Fruit fly (Drosophila melanogaster) whole organism, embryonic: ENCODE data around the gene CG43345.

Experiments used
- CG10274 ChIP-seq: fragments of 200-800 bp; sonication (Bioruptor generic); optimal IDR thresholded peaks from 3 replicates; lab custom pipeline; 2017; ENCODE audit warnings: missing biosample characterization, mild to moderate bottlenecking, missing genetic modification characterization
- CG13123 ChIP-seq: fragments of 200-800 bp; sonication (Bioruptor generic); optimal IDR thresholded peaks from 2 replicates; lab custom pipeline; 2016; ENCODE audit warnings: missing biosample characterization, missing genetic modification characterization
- CG13287 ChIP-seq: fragments of 200-800 bp; sonication (Bioruptor generic); IDR thresholded peaks from 2 replicates; pipeline ENCODE4 v1.3.6; 2022; ENCODE audit warnings: missing biosample characterization, missing genetic modification characterization; ENCODE audit not compliant: partially characterized antibody
- CG14860 ChIP-seq: fragments of 200-800 bp; sonication (Bioruptor generic); IDR thresholded peaks from 3 replicates; pipeline ENCODE4 v1.3.6; 2022; ENCODE audit warnings: missing biosample characterization, missing genetic modification characterization; ENCODE audit not compliant: partially characterized antibody
- CG14965 ChIP-seq: fragments of 200-800 bp; sonication (Bioruptor generic); optimal IDR thresholded peaks from 2 replicates; lab custom pipeline; 2016; ENCODE audit warnings: missing biosample characterization, missing genetic modification characterization, borderline replicate concordance
- CG17385 ChIP-seq: fragments of 200-800 bp; sonication (Bioruptor generic); optimal IDR thresholded peaks from 3 replicates; lab custom pipeline; 2018; ENCODE audit warnings: missing biosample characterization, mild to moderate bottlenecking, missing genetic modification characterization
- CG18011 ChIP-seq: fragments of 200-800 bp; sonication (Bioruptor generic); optimal IDR thresholded peaks from 2 replicates; lab custom pipeline; 2017; ENCODE audit warnings: missing biosample characterization, missing genetic modification characterization, mild to moderate bottlenecking, moderate library complexity, missing genotype
- CG2120 ChIP-seq: fragments of 200-800 bp; sonication (Bioruptor generic); optimal IDR thresholded peaks from 3 replicates; lab custom pipeline; 2016; ENCODE audit warnings: missing biosample characterization, missing genetic modification characterization
- CG2199 ChIP-seq: fragments of 200-800 bp; sonication (Bioruptor generic); IDR thresholded peaks from 3 replicates; pipeline ENCODE4 v1.3.6; 2022; ENCODE audit warnings: missing biosample characterization, missing genetic modification characterization
- CG30020 ChIP-seq: fragments of 200-800 bp; optimal IDR thresholded peaks from 2 replicates; lab custom pipeline; 2019; ENCODE audit warnings: missing biosample characterization, mild to moderate bottlenecking, missing genetic modification characterization, moderate library complexity
- CG33557 ChIP-seq: fragments of 200-800 bp; sonication (Bioruptor generic); optimal IDR thresholded peaks from 2 replicates; lab custom pipeline; 2019; ENCODE audit warnings: missing biosample characterization, mild to moderate bottlenecking, missing genetic modification characterization, moderate library complexity
- CG3407 ChIP-seq: fragments of 200-800 bp; sonication (Bioruptor generic); optimal IDR thresholded peaks from 2 replicates; lab custom pipeline; 2018; ENCODE audit warnings: missing biosample characterization, mild to moderate bottlenecking, missing genetic modification characterization
- CG3847 ChIP-seq: fragments of 200-800 bp; sonication (Bioruptor generic); IDR thresholded peaks from 2 replicates; pipeline ENCODE4 v1.3.6; 2022; ENCODE audit warnings: missing biosample characterization, missing genetic modification characterization
- CG43689 ChIP-seq: fragments of 200-800 bp; sonication (Bioruptor generic); IDR thresholded peaks from 2 replicates; pipeline ENCODE4 v1.3.6; 2022; ENCODE audit warnings: missing biosample characterization, missing genetic modification characterization
- CG4617 ChIP-seq: fragments of 200-800 bp; sonication (Bioruptor generic); optimal IDR thresholded peaks from 3 replicates; lab custom pipeline; 2016; ENCODE audit warnings: missing biosample characterization, missing genetic modification characterization, borderline replicate concordance
- CG5245 ChIP-seq: fragments of 200-800 bp; sonication (Bioruptor generic); optimal IDR thresholded peaks from 3 replicates; lab custom pipeline; 2016; ENCODE audit warnings: missing biosample characterization, missing genetic modification characterization
- CG6272 ChIP-seq: fragments of 200-800 bp; sonication (Bioruptor generic); IDR thresholded peaks from 2 replicates; pipeline ENCODE4 v1.3.6; 2022; ENCODE audit warnings: missing biosample characterization, missing genetic modification characterization
- CG7372 ChIP-seq: fragments of 200-800 bp; sonication (Bioruptor generic); IDR thresholded peaks from 2 replicates; pipeline ENCODE4 v1.3.6; 2022; ENCODE audit warnings: missing biosample characterization, missing genetic modification characterization
- CG7745 ChIP-seq: fragments of 200-800 bp; sonication (Bioruptor generic); optimal IDR thresholded peaks from 2 replicates; lab custom pipeline; 2018; ENCODE audit warnings: missing biosample characterization, mild to moderate bottlenecking, missing genetic modification characterization, moderate library complexity
- CG8765 ChIP-seq: fragments of 200-800 bp; sonication (Bioruptor generic); IDR thresholded peaks from 2 replicates; pipeline ENCODE4 v1.3.6; 2022; ENCODE audit warnings: missing biosample characterization, missing genetic modification characterization
- CG9215 ChIP-seq: fragments of 200-800 bp; sonication (Bioruptor generic); IDR thresholded peaks from 2 replicates; pipeline ENCODE4 v1.3.6; 2022; ENCODE audit warnings: missing biosample characterization, missing genetic modification characterization
- CoRest ChIP-seq: fragments of 200-800 bp; sonication (Bioruptor generic); optimal IDR thresholded peaks from 3 replicates; lab custom pipeline; 2018; ENCODE audit warnings: missing biosample characterization, mild to moderate bottlenecking, missing genetic modification characterization, moderate library complexity
- D19B ChIP-seq: fragments of 200-800 bp; sonication (Bioruptor generic); optimal IDR thresholded peaks from 2 replicates; lab custom pipeline; 2017; ENCODE audit warnings: missing biosample characterization, mild to moderate bottlenecking, missing genetic modification characterization
- Eip74EF ChIP-seq, 2 experiments: fragments of 200-800 bp in 1 of 2; fragments of >200 bp in 1 of 2; sonication (Bioruptor generic) in 1 of 2; optimal IDR thresholded peaks; 2 replicates each; lab custom pipeline; 2017 to 2019; ENCODE audit warnings: missing biosample characterization in 2 of 2, missing genetic modification characterization in 2 of 2, mild to moderate bottlenecking in 1 of 2, moderate library complexity in 1 of 2
- Fer3 ChIP-seq: fragments of 200-800 bp; sonication (Bioruptor generic); optimal IDR thresholded peaks from 2 replicates; lab custom pipeline; 2018; ENCODE audit warnings: missing biosample characterization, mild to moderate bottlenecking, missing genetic modification characterization, moderate library complexity
- Gug ChIP-seq: fragments of 200-800 bp; sonication (Bioruptor generic); IDR thresholded peaks from 4 replicates; pipeline ENCODE4 v1.3.6; 2022; ENCODE audit warnings: missing biosample characterization, missing genetic modification characterization
- Lhr ChIP-seq: fragments of 200-800 bp; sonication (Bioruptor generic); optimal IDR thresholded peaks from 3 replicates; lab custom pipeline; 2017; ENCODE audit warnings: mild to moderate bottlenecking, missing biosample characterization, missing genetic modification reagents, missing genetic modification characterization
- Nf-YA ChIP-seq: fragments of 200-800 bp; sonication (Bioruptor generic); IDR thresholded peaks from 2 replicates; pipeline ENCODE4 v1.3.6; 2022; ENCODE audit warnings: missing biosample characterization, missing genetic modification characterization
- Taf1 ChIP-seq: fragments of 200-800 bp; sonication (Bioruptor generic); IDR thresholded peaks from 2 replicates; pipeline ENCODE4 v1.3.6; 2022; ENCODE audit warnings: missing biosample characterization, missing genetic modification characterization
- ap ChIP-seq: fragments of 200-800 bp; sonication (Bioruptor generic); IDR thresholded peaks from 2 replicates; pipeline ENCODE4 v1.3.6; 2022; ENCODE audit warnings: missing biosample characterization, missing genetic modification characterization
- bbx ChIP-seq: fragments of 200-800 bp; sonication (Bioruptor generic); IDR thresholded peaks from 2 replicates; pipeline ENCODE4 v1.3.6; 2022; ENCODE audit warnings: missing biosample characterization, missing genetic modification characterization; ENCODE audit not compliant: partially characterized antibody
- danr ChIP-seq: fragments of 200-800 bp; sonication (Bioruptor generic); IDR thresholded peaks from 2 replicates; pipeline ENCODE4 v1.3.6; 2022; ENCODE audit warnings: missing biosample characterization, missing genetic modification characterization
- disco-r ChIP-seq: fragments of 200-800 bp; sonication (Bioruptor generic); optimal IDR thresholded peaks from 2 replicates; lab custom pipeline; 2016; ENCODE audit warnings: missing biosample characterization, missing genetic modification characterization
- ems ChIP-seq: fragments of 200-800 bp; sonication (Bioruptor generic); optimal IDR thresholded peaks from 3 replicates; lab custom pipeline; 2016; ENCODE audit warnings: missing biosample characterization, missing genetic modification characterization
- eve ChIP-seq, 2 experiments: fragments of >200 bp; optimal IDR thresholded peaks; 2 replicates each; lab custom pipeline; 2017; ENCODE audit warnings: missing biosample characterization in 2 of 2, missing genetic modification characterization in 2 of 2
- ftz-f1 ChIP-seq: fragments of 200-800 bp; sonication (Bioruptor generic); optimal IDR thresholded peaks from 2 replicates; lab custom pipeline; 2016; ENCODE audit warnings: missing biosample characterization, missing genetic modification characterization
- her ChIP-seq: fragments of 200-800 bp; sonication (Bioruptor generic); optimal IDR thresholded peaks from 2 replicates; lab custom pipeline; 2016; ENCODE audit warnings: missing biosample characterization, missing genetic modification characterization
- maf-S ChIP-seq: fragments of 200-800 bp; sonication (Bioruptor generic); optimal IDR thresholded peaks from 2 replicates; lab custom pipeline; 2016; ENCODE audit warnings: missing biosample characterization, missing genetic modification characterization
- pfk ChIP-seq: fragments of 200-800 bp; sonication (Bioruptor generic); optimal IDR thresholded peaks from 2 replicates; lab custom pipeline; 2018; ENCODE audit warnings: missing biosample characterization, mild to moderate bottlenecking, missing genetic modification characterization, moderate library complexity
- phol ChIP-seq: fragments of 200-800 bp; sonication (Bioruptor generic); optimal IDR thresholded peaks from 3 replicates; lab custom pipeline; 2018; ENCODE audit warnings: missing biosample characterization, mild to moderate bottlenecking, missing genetic modification characterization, moderate library complexity
- prd ChIP-seq, 3 experiments: fragments of >200 bp in 2 of 3; fragments of 200-800 bp in 1 of 3; sonication (Bioruptor generic) in 1 of 3; optimal IDR thresholded peaks in 2 of 3; IDR thresholded peaks in 1 of 3; 2 replicates in 2 of 3; 3 replicates in 1 of 3; pipeline versions ENCODE4 v1.3.6 to Lab custom; 2017 to 2022; ENCODE audit warnings: missing biosample characterization in 1 of 3, missing genetic modification characterization in 1 of 3
- rib ChIP-seq: fragments of 200-800 bp; sonication (Bioruptor generic); IDR thresholded peaks from 2 replicates; pipeline ENCODE4 v1.3.6; 2022; ENCODE audit warnings: missing biosample characterization, missing genetic modification characterization
- salm ChIP-seq: fragments of 200-800 bp; sonication (Bioruptor generic); optimal IDR thresholded peaks from 2 replicates; lab custom pipeline; 2018; ENCODE audit warnings: missing biosample characterization, mild to moderate bottlenecking, missing genetic modification characterization
- schlank ChIP-seq: fragments of 200-800 bp; sonication (Bioruptor generic); optimal IDR thresholded peaks from 2 replicates; lab custom pipeline; 2018; ENCODE audit warnings: missing biosample characterization, mild to moderate bottlenecking, missing genetic modification characterization
- scrt ChIP-seq: fragments of 200-800 bp; sonication (Bioruptor generic); optimal IDR thresholded peaks from 2 replicates; lab custom pipeline; 2018; ENCODE audit warnings: missing biosample characterization, mild to moderate bottlenecking, missing genetic modification characterization, moderate library complexity
- seq ChIP-seq: fragments of 200-800 bp; sonication (Bioruptor generic); IDR thresholded peaks from 2 replicates; pipeline ENCODE4 v1.3.6; 2022; ENCODE audit warnings: missing biosample characterization, missing genetic modification characterization
- sisA ChIP-seq: fragments of 200-800 bp; sonication (Bioruptor generic); IDR thresholded peaks from 2 replicates; pipeline ENCODE4 v1.3.6; 2022; ENCODE audit warnings: missing biosample characterization, missing genetic modification characterization
- tll ChIP-seq, 2 experiments: fragments of 200-800 bp in 1 of 2; fragments of >200 bp in 1 of 2; sonication (Bioruptor generic) in 1 of 2; optimal IDR thresholded peaks; 2 replicates each; lab custom pipeline; 2017 to 2019; ENCODE audit warnings: missing biosample characterization in 2 of 2, missing genetic modification characterization in 2 of 2, mild to moderate bottlenecking in 1 of 2, moderate library complexity in 1 of 2
- ttk ChIP-seq: fragments of 200-800 bp; sonication (Bioruptor generic); IDR thresholded peaks from 2 replicates; pipeline ENCODE4 v2.1.2; 2022; ENCODE audit warnings: missing biosample characterization, missing genetic modification characterization

CG43345 gene

DNA sequence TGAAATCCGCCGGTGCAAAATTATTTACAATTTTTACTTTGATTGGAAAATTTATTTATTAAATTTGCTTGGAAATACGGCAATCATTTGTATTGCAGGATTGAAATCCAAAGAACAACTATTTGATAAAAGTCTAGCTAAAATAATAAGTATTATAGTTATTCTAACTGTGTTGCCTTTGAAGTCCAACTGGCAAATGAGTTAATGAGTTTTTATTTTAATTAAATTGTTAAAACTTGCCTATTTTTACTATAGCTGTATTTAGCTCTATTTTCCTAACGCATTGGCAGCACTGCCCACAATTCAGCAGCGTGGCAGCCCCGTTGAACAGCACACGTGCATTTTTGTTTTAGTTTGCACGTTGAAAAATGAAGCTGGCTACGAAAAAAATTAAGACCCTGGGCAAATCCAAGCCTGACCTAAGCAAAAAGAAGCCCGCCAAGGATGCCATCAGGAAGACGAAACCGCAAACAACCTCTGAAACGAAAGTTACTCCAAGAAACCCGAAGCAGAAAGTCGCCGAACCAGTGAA lies 5.0 kb downstream of the CG43345 start, which contains the start of gene Noc2 (continued):
- no peak for TF ChIP-seq salm (tag; lab: Kevin White, UChicago)
- no peak for TF ChIP-seq disco-r (GFP tag; lab: Kevin White, UChicago)
- no peak for TF ChIP-seq CG7745 (tag; lab: Kevin White, UChicago)
- 0 out of 2 replicates have a peak, but pooled peaks have one; percentile 32 for TF ChIP-seq ap (GFP tag; lab: Robert Waterston, UW)
- TF ChIP-seq bbx (GFP tag; lab: Robert Waterston, UW): no peak
- TF ChIP-seq tll (GFP tag; optimal IDR thresholded peaks at IDR 0.05; lab: Kevin White, UChicago): no peak
- no peak for TF ChIP-seq eve (GFP tag; optimal IDR thresholded peaks at IDR 0.05; lab: Kevin White, UChicago)
- peak; percentile 55 for TF ChIP-seq CG4617 (GFP tag; lab: Kevin White, UChicago)
- peak; percentile 60 for TF ChIP-seq CoRest
- TF ChIP-seq CG13287 (GFP tag; lab: Robert Waterston, UW): no peak
- peak; percentile 48 for TF ChIP-seq CG6272
- TF ChIP-seq Nf-YA (GFP tag; lab: Robert Waterston, UW): no peak
- TF ChIP-seq Taf1 (GFP tag; lab: Robert Waterston, UW): peak; percentile 14; the same call in 1 of the 2 replicates
- TF ChIP-seq CG17385 (GFP tag; lab: Kevin White, UChicago): peak; percentile 25
- no peak for TF ChIP-seq Eip74EF (GFP tag; optimal IDR thresholded peaks at IDR 0.05; lab: Kevin White, UChicago)
- no peak for TF ChIP-seq pfk (GFP tag; lab: Kevin White, UChicago)
- no peak for TF ChIP-seq rib (GFP tag; lab: Robert Waterston, UW)
- no peak for TF ChIP-seq CG14965
- peak; percentile 54 for TF ChIP-seq CG3847 (GFP tag; lab: Robert Waterston, UW)
- no peak for TF ChIP-seq schlank (tag; lab: Kevin White, UChicago)
- no peak for TF ChIP-seq CG3407
- peak; percentile 77; the same call in 3 of the 4 replicates for TF ChIP-seq Gug (GFP tag; lab: Robert Waterston, UW)
- TF ChIP-seq CG5245 (GFP tag; lab: Kevin White, UChicago): peak; percentile 26
- no peak for TF ChIP-seq prd (optimal IDR thresholded peaks at IDR 0.05; lab: Kevin White, UChicago)
- peak; percentile 72 for TF ChIP-seq prd (GFP tag; IDR thresholded peaks at IDR 0.05; lab: Robert Waterston, UW)
- 0 out of 2 replicates have a peak, but pooled peaks have one; percentile 11 for TF ChIP-seq CG8765 (GFP tag; lab: Robert Waterston, UW)
- TF ChIP-seq ftz-f1 (GFP tag; lab: Kevin White, UChicago): no peak
- peak; percentile 33; the same call in 1 of the 2 replicates for TF ChIP-seq CG7372 (GFP tag; lab: Robert Waterston, UW)
- TF ChIP-seq CG2199: no peak
- no peak for TF ChIP-seq D19B (GFP tag; lab: Kevin White, UChicago)
- peak; percentile 66 for TF ChIP-seq phol (tag; lab: Kevin White, UChicago)
- no peak for TF ChIP-seq CG18011 (GFP tag; lab: Kevin White, UChicago)
- peak; percentile 58 for TF ChIP-seq CG2120 (GFP tag; lab: Kevin White, UChicago)
- TF ChIP-seq CG33557 (GFP tag; lab: Kevin White, UChicago): no peak
- TF ChIP-seq seq: no peak
- no peak for TF ChIP-seq CG13123 (GFP tag; lab: Kevin White, UChicago)
- TF ChIP-seq CG9215 (GFP tag; lab: Robert Waterston, UW): peak; percentile 36; the same call in 1 of the 2 replicates
- no peak for TF ChIP-seq CG43689
- TF ChIP-seq danr (GFP tag; lab: Robert Waterston, UW): no peak
- no peak for TF ChIP-seq CG10274 (GFP tag; lab: Kevin White, UChicago)
- TF ChIP-seq scrt (GFP tag; lab: Kevin White, UChicago): no peak
- peak; percentile 21 for TF ChIP-seq ems (GFP tag; lab: Kevin White, UChicago)
- peak; percentile 64 for TF ChIP-seq sisA (GFP tag; lab: Robert Waterston, UW)
- TF ChIP-seq her (GFP tag; lab: Kevin White, UChicago): no peak
- TF ChIP-seq CG30020 (tag; lab: Kevin White, UChicago): peak; percentile 45
- peak; percentile 16 for TF ChIP-seq Fer3 (tag; lab: Kevin White, UChicago)
- TF ChIP-seq CG14860: no peak
- TF ChIP-seq ttk (GFP tag; lab: Robert Waterston, UW): peak; percentile 16; the same call in 1 of the 2 replicates
- peak; percentile 15 for TF ChIP-seq Lhr (GFP tag; lab: Kevin White, UChicago)
- peak; percentile 18 for TF ChIP-seq maf-S (GFP tag; lab: Kevin White, UChicago)
